Worm (Caenorhabditis elegans) whole organism, L3 larva: ENCODE results near the gene srr-10.

Experiments used
- R02D3.7 ChIP-seq: fragments of 150-350 bp; optimal IDR thresholded peaks from 2 replicates; lab custom pipeline; 2014; ENCODE audit warnings: missing biosample characterization, missing genetic modification characterization
- ZK546.5 ChIP-seq: sonication (generic microtip); optimal IDR thresholded peaks from 2 replicates; lab custom pipeline; 2017; ENCODE audit warnings: missing biosample characterization, missing genetic modification characterization
- aly-2 ChIP-seq: fragments of 150-350 bp; optimal IDR thresholded peaks from 2 replicates; lab custom pipeline; 2014; ENCODE audit warnings: missing biosample characterization, missing genetic modification characterization
- ama-1 ChIP-seq: fragments of 150-350 bp; optimal IDR thresholded peaks from 2 replicates; lab custom pipeline; 2018
- ceh-16 ChIP-seq: sonication (generic microtip); optimal IDR thresholded peaks from 2 replicates; lab custom pipeline; 2017; ENCODE audit warnings: missing biosample characterization, missing genetic modification characterization
- ceh-28 ChIP-seq: fragments of 150-350 bp; optimal IDR thresholded peaks from 2 replicates; lab custom pipeline; 2014; ENCODE audit warnings: missing biosample characterization, missing genetic modification reagents, missing genetic modification characterization
- ceh-82 ChIP-seq: fragments of 150-350 bp; optimal IDR thresholded peaks from 2 replicates; lab custom pipeline; 2014; ENCODE audit warnings: missing biosample characterization, missing genetic modification characterization
- ceh-9 ChIP-seq: sonication (generic microtip); optimal IDR thresholded peaks from 2 replicates; lab custom pipeline; 2018; ENCODE audit warnings: missing biosample characterization, missing genetic modification characterization
- daf-12 ChIP-seq: fragments of 150-350 bp; optimal IDR thresholded peaks from 2 replicates; lab custom pipeline; 2014; ENCODE audit warnings: missing biosample characterization, missing genetic modification reagents, missing genetic modification characterization
- egl-27 ChIP-seq: sonication (generic microtip); optimal IDR thresholded peaks from 4 replicates; lab custom pipeline; 2017; ENCODE audit warnings: missing biosample characterization, missing genetic modification reagents, missing genetic modification characterization
- egl-5 ChIP-seq: fragments of 150-350 bp; optimal IDR thresholded peaks from 2 replicates; lab custom pipeline; 2017; ENCODE audit warnings: missing biosample characterization, missing genetic modification reagents, missing genetic modification characterization, inconsistent platforms
- elt-1 ChIP-seq: fragments of 150-350 bp; optimal IDR thresholded peaks from 2 replicates; lab custom pipeline; 2014; ENCODE audit warnings: missing biosample characterization, missing genetic modification characterization
- elt-2 ChIP-seq: sonication (generic microtip); optimal IDR thresholded peaks from 2 replicates; lab custom pipeline; 2016; ENCODE audit warnings: missing genetic modification reagents, mild to moderate bottlenecking, missing genetic modification characterization, missing compliant biosample characterization
- elt-3 ChIP-seq, 3 experiments: fragments of 150-350 bp in 1 of 3; sonication (generic microtip) in 2 of 3; optimal IDR thresholded peaks; 2 replicates in 2 of 3; 4 replicates in 1 of 3; lab custom pipeline; 2014 to 2017; ENCODE audit warnings: missing biosample characterization in 3 of 3, missing genetic modification characterization in 3 of 3
- eor-1 ChIP-seq, 2 experiments: fragments of 150-350 bp; optimal IDR thresholded peaks; 2 replicates each; lab custom pipeline; 2014 to 2018; ENCODE audit warnings: missing biosample characterization in 2 of 2, missing genetic modification characterization in 2 of 2
- fkh-10 ChIP-seq: sonication (generic microtip); optimal IDR thresholded peaks from 2 replicates; lab custom pipeline; 2017; ENCODE audit warnings: missing biosample characterization, missing genetic modification reagents, missing genetic modification characterization
- fkh-2 ChIP-seq: fragments of 150-350 bp; optimal IDR thresholded peaks from 2 replicates; lab custom pipeline; 2014; ENCODE audit warnings: missing biosample characterization, missing genetic modification reagents, missing genetic modification characterization
- fos-1 ChIP-seq: fragments of 150-350 bp; optimal IDR thresholded peaks from 2 replicates; lab custom pipeline; 2014; ENCODE audit warnings: missing biosample characterization, missing genetic modification characterization
- hmg-11 ChIP-seq: sonication (generic microtip); optimal IDR thresholded peaks from 2 replicates; lab custom pipeline; 2016; ENCODE audit warnings: missing genetic modification characterization, missing compliant biosample characterization
- jun-1 ChIP-seq: fragments of 150-350 bp; optimal IDR thresholded peaks from 2 replicates; lab custom pipeline; 2014; ENCODE audit warnings: missing biosample characterization, missing genetic modification reagents, missing genetic modification characterization
- lin-15B ChIP-seq: fragments of 150-350 bp; optimal IDR thresholded peaks from 2 replicates; lab custom pipeline; 2014; ENCODE audit warnings: missing biosample characterization, missing genetic modification characterization
- lin-39 ChIP-seq: fragments of 150-350 bp; optimal IDR thresholded peaks from 2 replicates; lab custom pipeline; 2018; ENCODE audit warnings: missing biosample characterization, missing genetic modification reagents, missing genetic modification characterization
- lsy-12 ChIP-seq: sonication (generic microtip); optimal IDR thresholded peaks from 2 replicates; lab custom pipeline; 2016; ENCODE audit warnings: mild to moderate bottlenecking, missing genetic modification characterization, missing compliant biosample characterization
- mdl-1 ChIP-seq: fragments of 150-350 bp; optimal IDR thresholded peaks from 2 replicates; lab custom pipeline; 2014; ENCODE audit warnings: missing biosample characterization, missing genetic modification characterization
- mml-1 ChIP-seq: fragments of 150-350 bp; sonication (generic microtip); optimal IDR thresholded peaks from 3 replicates; lab custom pipeline; 2014; ENCODE audit warnings: missing biosample characterization, missing genetic modification characterization
- nfya-1 ChIP-seq: sonication (generic microtip); optimal IDR thresholded peaks from 2 replicates; lab custom pipeline; 2017; ENCODE audit warnings: missing genetic modification characterization, mild to moderate bottlenecking, missing compliant biosample characterization, antibody characterized with exemption, moderate library complexity; ENCODE audit not compliant: insufficient read depth
- nhr-11 ChIP-seq: fragments of 150-350 bp; optimal IDR thresholded peaks from 2 replicates; lab custom pipeline; 2014; ENCODE audit warnings: missing biosample characterization, missing genetic modification characterization
- nhr-12 ChIP-seq: fragments of 150-350 bp; optimal IDR thresholded peaks from 2 replicates; lab custom pipeline; 2014; ENCODE audit warnings: missing biosample characterization, missing genetic modification characterization
- nhr-23 ChIP-seq: fragments of 150-350 bp; optimal IDR thresholded peaks from 2 replicates; lab custom pipeline; 2014; ENCODE audit warnings: missing biosample characterization, missing genetic modification reagents, missing genetic modification characterization
- nhr-237 ChIP-seq: fragments of 150-350 bp; optimal IDR thresholded peaks from 2 replicates; lab custom pipeline; 2014; ENCODE audit warnings: missing biosample characterization, missing genetic modification characterization
- nhr-25 ChIP-seq: sonication (generic microtip); optimal IDR thresholded peaks from 2 replicates; lab custom pipeline; 2017; ENCODE audit warnings: missing biosample characterization, missing genetic modification characterization
- nhr-28 ChIP-seq: fragments of 150-350 bp; optimal IDR thresholded peaks from 2 replicates; lab custom pipeline; 2014; ENCODE audit warnings: missing biosample characterization, missing genetic modification characterization
- nhr-43 ChIP-seq: sonication (generic microtip); optimal IDR thresholded peaks from 2 replicates; lab custom pipeline; 2016; ENCODE audit warnings: mild to moderate bottlenecking, missing genetic modification characterization, missing compliant biosample characterization; ENCODE audit not compliant: poor library complexity, severe bottlenecking
- nhr-76 ChIP-seq: fragments of 150-350 bp; sonication (generic microtip); optimal IDR thresholded peaks from 5 replicates; lab custom pipeline; 2014; ENCODE audit warnings: missing biosample characterization, missing genetic modification characterization
- nhr-77 ChIP-seq: fragments of 150-350 bp; optimal IDR thresholded peaks from 2 replicates; lab custom pipeline; 2014; ENCODE audit warnings: missing biosample characterization, missing genetic modification characterization
- pha-4 ChIP-seq: fragments of 150-350 bp; optimal IDR thresholded peaks from 2 replicates; lab custom pipeline; 2014; ENCODE audit warnings: missing biosample characterization, missing genetic modification reagents, missing genetic modification characterization
- pqm-1 ChIP-seq: fragments of 150-350 bp; optimal IDR thresholded peaks from 2 replicates; lab custom pipeline; 2017; ENCODE audit warnings: missing biosample characterization, missing genetic modification characterization, inconsistent platforms
- sea-2 ChIP-seq: fragments of 150-350 bp; sonication (generic microtip); optimal IDR thresholded peaks from 4 replicates; lab custom pipeline; 2014; ENCODE audit warnings: missing biosample characterization, missing genetic modification reagents, missing genetic modification characterization
- skn-1 ChIP-seq: fragments of 150-350 bp; optimal IDR thresholded peaks from 2 replicates; lab custom pipeline; 2014; ENCODE audit warnings: missing biosample characterization, missing genetic modification characterization
- snpc-4 ChIP-seq: fragments of 150-350 bp; optimal IDR thresholded peaks from 2 replicates; lab custom pipeline; 2014; ENCODE audit warnings: missing biosample characterization, missing genetic modification characterization
- tbx-2 ChIP-seq: sonication (generic microtip); optimal IDR thresholded peaks from 2 replicates; lab custom pipeline; 2016; ENCODE audit warnings: mild to moderate bottlenecking, missing genetic modification characterization, missing compliant biosample characterization
- unc-39 ChIP-seq: sonication (generic microtip); optimal IDR thresholded peaks from 4 replicates; lab custom pipeline; 2017; ENCODE audit warnings: missing biosample characterization, missing genetic modification characterization
- unc-62 ChIP-seq: fragments of 150-350 bp; sonication (generic microtip); optimal IDR thresholded peaks from 4 replicates; lab custom pipeline; 2014; ENCODE audit warnings: missing biosample characterization, missing genetic modification reagents, missing genetic modification characterization
- ztf-11 ChIP-seq: fragments of 150-350 bp; optimal IDR thresholded peaks from 2 replicates; lab custom pipeline; 2014; ENCODE audit warnings: missing biosample characterization, missing genetic modification characterization
- ztf-4 ChIP-seq: fragments of 150-350 bp; optimal IDR thresholded peaks from 2 replicates; lab custom pipeline; 2014; ENCODE audit warnings: missing biosample characterization, missing genetic modification characterization

The srr-10 gene

DNA sequence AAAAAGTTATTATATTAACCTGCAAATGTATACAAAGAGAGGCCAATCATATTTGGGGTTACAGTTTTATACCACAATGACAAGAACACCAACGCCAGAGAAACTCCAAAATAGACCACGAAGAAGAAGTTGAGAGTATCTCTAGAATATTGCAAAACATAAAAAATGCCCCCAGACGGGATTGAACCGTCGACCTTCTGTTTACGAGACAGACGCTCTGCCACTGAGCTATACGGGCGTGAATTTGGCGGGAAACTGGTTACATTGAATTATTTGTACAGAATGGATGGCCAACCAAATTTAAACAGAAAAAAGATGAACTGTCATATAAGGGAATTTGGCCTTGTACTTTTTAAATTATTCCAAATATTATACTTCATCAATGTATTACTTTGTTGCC is 4.9 kb upstream of the srr-10 start:
- no peak for TF ChIP-seq lin-39 (tag; lab: Kevin White, UChicago)
- TF ChIP-seq unc-62 (GFP tag; lab: Kevin White, UChicago): no peak
- no peak for TF ChIP-seq skn-1
- TF ChIP-seq nhr-28 (tag; lab: Kevin White, UChicago): no peak
- TF ChIP-seq elt-1: no peak
- TF ChIP-seq nhr-77 (tag; lab: Kevin White, UChicago): no peak
- TF ChIP-seq elt-2: peak; percentile 21
- peak; percentile 63 for TF ChIP-seq pha-4 (tag; lab: Kevin White, UChicago)
- no peak for TF ChIP-seq tbx-2 (tag; lab: Kevin White, UChicago)
- TF ChIP-seq snpc-4 (tag; lab: Kevin White, UChicago): no peak
- no peak for TF ChIP-seq nhr-43 (tag; lab: Kevin White, UChicago)
- no peak for TF ChIP-seq ceh-16 (tag; lab: Kevin White, UChicago)
- no peak for TF ChIP-seq nhr-237 (tag; lab: Kevin White, UChicago)
- TF ChIP-seq nhr-23 (tag; lab: Kevin White, UChicago): peak; percentile 22
- no peak for TF ChIP-seq nhr-11 (tag; lab: Kevin White, UChicago)
- peak; percentile 31 for TF ChIP-seq jun-1 (tag; lab: Kevin White, UChicago)
- no peak for TF ChIP-seq fkh-2
- no peak for TF ChIP-seq ztf-4 (tag; lab: Kevin White, UChicago)
- peak; percentile 61 for TF ChIP-seq nhr-25 (tag; lab: Kevin White, UChicago)
- TF ChIP-seq egl-5 (tag; lab: Kevin White, UChicago): no peak
- peak; percentile 45 for TF ChIP-seq nfya-1
- no peak for TF ChIP-seq ceh-82 (tag; lab: Kevin White, UChicago)
- no peak for TF ChIP-seq eor-1 (tag; optimal IDR thresholded peaks at IDR 0.05; lab: Kevin White, UChicago)
- TF ChIP-seq unc-39 (tag; lab: Kevin White, UChicago): no peak
- TF ChIP-seq ZK546.5 (tag; lab: Kevin White, UChicago): no peak
- no peak for TF ChIP-seq fkh-10 (GFP tag; lab: Kevin White, UChicago)
- no peak for TF ChIP-seq ama-1 (lab: Kevin White, UChicago)
- TF ChIP-seq ceh-28 (tag; lab: Kevin White, UChicago): no peak
- no peak for TF ChIP-seq mml-1
- no peak for TF ChIP-seq hmg-11 (tag; lab: Kevin White, UChicago)
- TF ChIP-seq sea-2 (GFP tag; lab: Kevin White, UChicago): no peak
- no peak for TF ChIP-seq ceh-9
- no peak for TF ChIP-seq nhr-12 (tag; lab: Kevin White, UChicago)
- TF ChIP-seq R02D3.7 (tag; lab: Kevin White, UChicago): no peak
- no peak for TF ChIP-seq mdl-1 (tag; lab: Kevin White, UChicago)
- no peak for TF ChIP-seq daf-12 (tag; lab: Kevin White, UChicago)
- TF ChIP-seq lin-15B: no peak
- no peak for TF ChIP-seq ztf-11 (tag; lab: Kevin White, UChicago)
- no peak for TF ChIP-seq egl-27 (tag; lab: Kevin White, UChicago)
- no peak for TF ChIP-seq nhr-76
- TF ChIP-seq pqm-1 (tag; lab: Kevin White, UChicago): no peak
- TF ChIP-seq aly-2: no peak
- TF ChIP-seq fos-1 (tag; lab: Kevin White, UChicago): no peak
- TF ChIP-seq lsy-12 (tag; lab: Kevin White, UChicago): peak; percentile 40
- peak in 1 of 3 experiments; percentile 12 for TF ChIP-seq elt-3 (tag; optimal IDR thresholded peaks at IDR 0.05; lab: Kevin White, UChicago)
- TF ChIP-seq, all 47 proteins: peak for 8

ce11 chrV:7733240-7733765 is 2.1 kb upstream of the srr-10 start:
- no peak for TF ChIP-seq lsy-12 (tag; lab: Kevin White, UChicago)
- TF ChIP-seq fkh-2: no peak
- no peak for TF ChIP-seq hmg-11 (tag; lab: Kevin White, UChicago)
- no peak for TF ChIP-seq ceh-28 (tag; lab: Kevin White, UChicago)
- TF ChIP-seq eor-1 (tag; optimal IDR thresholded peaks at IDR 0.05; lab: Kevin White, UChicago): no peak
